Fruit fly (Drosophila melanogaster) Kc167 (cell line): Measurements from ENCODE around the gene CG12984.

Source experiments
- psq ChIP-seq: fragments of >200 bp; optimal IDR thresholded peaks from 2 replicates; lab custom pipeline; 2017; ENCODE audit warnings: missing external identifiers
- ttk ChIP-seq: sonication (Bioruptor generic); optimal IDR thresholded peaks from 2 replicates; lab custom pipeline; 2017; ENCODE audit warnings: missing external identifiers

- TF ChIP-seq ttk (lab: Kevin White, UChicago) (no peak), psq (no peak)
These were observed 15.1 kb upstream of the CG12984 start for dm6 chr3L:20976383-20976782.
